Fruit fly (Drosophila melanogaster): ENCODE data around the gene PIG-Wa.

The PIG-Wa gene

dm6 chr2L:2375655-2376417 is 7.2 kb upstream of the PIG-Wa start, which contains the start of gene Atxn7 (continued):
- peak; percentile 42 for TF ChIP-seq Nf-YC (tag; optimal IDR thresholded peaks at IDR 0.05)
- no peak for TF ChIP-seq CG8281 (tag; optimal IDR thresholded peaks at IDR 0.05)
- peak; percentile 42; the same call in 1 of the 2 replicates for TF ChIP-seq Ada2b (GFP tag; IDR thresholded peaks at IDR 0.05)
- peak; percentile 73 for TF ChIP-seq CG2875 (GFP tag; optimal IDR thresholded peaks at IDR 0.05)
- peak; percentile 33 for TF ChIP-seq BtbVII (GFP tag; optimal IDR thresholded peaks at IDR 0.05)
- TF ChIP-seq CG2199 (GFP tag; IDR thresholded peaks at IDR 0.05): no peak
- peak; percentile 28 for TF ChIP-seq Sry-β (GFP tag; optimal IDR thresholded peaks at IDR 0.05)
- peak; percentile 48 for TF ChIP-seq nom (GFP tag; optimal IDR thresholded peaks at IDR 0.05)
- peak; percentile 55 for TF ChIP-seq CG2712 (tag; optimal IDR thresholded peaks at IDR 0.05)
- 0 out of 2 replicates have a peak, but pooled peaks have one; percentile 8 for TF ChIP-seq peb (GFP tag; IDR thresholded peaks at IDR 0.05)
- no peak for TF ChIP-seq Spps (tag; optimal IDR thresholded peaks at IDR 0.05)
- peak; percentile 27 for TF ChIP-seq zf30C (GFP tag; optimal IDR thresholded peaks at IDR 0.05)
- peak; percentile 33 for TF ChIP-seq Jarid2 (GFP tag; optimal IDR thresholded peaks at IDR 0.05)
- peak; percentile 82 for TF ChIP-seq caup (GFP tag; optimal IDR thresholded peaks at IDR 0.05; ENCODE audit: severe bottlenecking)
- TF ChIP-seq CG4820 (GFP tag; optimal IDR thresholded peaks at IDR 0.05): peak; percentile 46
- peak; percentile 95 for TF ChIP-seq ci (GFP tag; IDR thresholded peaks at IDR 0.05)
- no peak for TF ChIP-seq Atf-2 (GFP tag; optimal IDR thresholded peaks at IDR 0.05)
- TF ChIP-seq Hr3 (GFP tag; optimal IDR thresholded peaks at IDR 0.05): no peak
- no peak for TF ChIP-seq CG11696 (GFP tag; IDR thresholded peaks at IDR 0.05)
- peak; percentile 46; the same call in 2 of the 3 replicates for TF ChIP-seq dysf (GFP tag; IDR thresholded peaks at IDR 0.05)
- peak; percentile 76 for TF ChIP-seq MESR4 (GFP tag; optimal IDR thresholded peaks at IDR 0.05)
- peak; percentile 28 for TF ChIP-seq CG15011 (GFP tag; optimal IDR thresholded peaks at IDR 0.05)
- peak; percentile 33 for TF ChIP-seq disco-r (GFP tag; optimal IDR thresholded peaks at IDR 0.05)
- peak; percentile 61 for TF ChIP-seq CG12299 (tag; optimal IDR thresholded peaks at IDR 0.05)
- peak; percentile 88 for TF ChIP-seq zfh1 (GFP tag; IDR thresholded peaks at IDR 0.05)
- TF ChIP-seq CG17612 (GFP tag; IDR thresholded peaks at IDR 0.05): no peak; the same call in 1 of the 2 replicates
- TF ChIP-seq z (GFP tag; IDR thresholded peaks at IDR 0.05): no peak
- peak; percentile 44 for TF ChIP-seq CG11723 (GFP tag; optimal IDR thresholded peaks at IDR 0.05)
- TF ChIP-seq CG10543 (GFP tag; optimal IDR thresholded peaks at IDR 0.05): peak; percentile 61
- 0 out of 2 replicates have a peak, but pooled peaks have one; percentile 25 for TF ChIP-seq CG32767 (GFP tag; IDR thresholded peaks at IDR 0.05)
- peak; percentile 55; the same call in 1 of the 2 replicates for TF ChIP-seq ranshi (GFP tag; IDR thresholded peaks at IDR 0.05)
- TF ChIP-seq CG16779 (GFP tag; IDR thresholded peaks at IDR 0.05): no peak
- TF ChIP-seq lola (GFP tag; optimal IDR thresholded peaks at IDR 0.05): no peak
- TF ChIP-seq kay (GFP tag; optimal IDR thresholded peaks at IDR 0.05): peak; percentile 27
- peak; percentile 37 for TF ChIP-seq Max (GFP tag; optimal IDR thresholded peaks at IDR 0.05)
- peak; percentile 78 for TF ChIP-seq sr (GFP tag; IDR thresholded peaks at IDR 0.05)
- TF ChIP-seq CG1603 (tag; optimal IDR thresholded peaks at IDR 0.05): peak; percentile 92
- peak; percentile 81; the same call in 2 of the 3 replicates for TF ChIP-seq CG11456 (GFP tag; IDR thresholded peaks at IDR 0.05)
- peak; percentile 42 for TF ChIP-seq Bteb2 (GFP tag; optimal IDR thresholded peaks at IDR 0.05)
- peak; percentile 11; the same call in 1 of the 3 replicates for TF ChIP-seq H15 (GFP tag; IDR thresholded peaks at IDR 0.05)
- TF ChIP-seq twi (tag; optimal IDR thresholded peaks at IDR 0.05): peak; percentile 34
- TF ChIP-seq Rx (GFP tag; IDR thresholded peaks at IDR 0.05): 0 out of 2 replicates have a peak, but pooled peaks have one; percentile 22
- TF ChIP-seq Antp (GFP tag; optimal IDR thresholded peaks at IDR 0.05): peak; percentile 5
- TF ChIP-seq Lpt (GFP tag; optimal IDR thresholded peaks at IDR 0.05): no peak
- TF ChIP-seq Ssrp (tag; optimal IDR thresholded peaks at IDR 0.05): peak; percentile 46
- peak; percentile 62 for TF ChIP-seq sqz (GFP tag; optimal IDR thresholded peaks at IDR 0.05)
- no peak for TF ChIP-seq Doc2 (GFP tag; IDR thresholded peaks at IDR 0.05)
- peak; percentile 95 for TF ChIP-seq HLH4C (GFP tag; IDR thresholded peaks at IDR 0.05; ENCODE audit: partially characterized antibody)
- TF ChIP-seq fu2 (GFP tag; optimal IDR thresholded peaks at IDR 0.05): no peak
